Fruit fly (Drosophila melanogaster) whole organism, wandering third instar larva: ENCODE results near the gene CG1637.

Experiments
- Abd-B ChIP-seq: fragments of >200 bp; optimal IDR thresholded peaks from 2 replicates; lab custom pipeline; 2017; ENCODE audit warnings: missing biosample characterization, missing genetic modification characterization
- CG9705 ChIP-seq: fragments of 200-800 bp; sonication (Bioruptor generic); optimal IDR thresholded peaks from 2 replicates; lab custom pipeline; 2018; ENCODE audit warnings: missing biosample characterization, mild to moderate bottlenecking, missing genetic modification characterization
- CrebA ChIP-seq: fragments of 200-800 bp; sonication (Bioruptor generic); optimal IDR thresholded peaks from 2 replicates; lab custom pipeline; 2016; ENCODE audit warnings: missing biosample characterization, mild to moderate bottlenecking, missing genetic modification characterization, borderline replicate concordance
- Dif ChIP-seq: fragments of 200-275, 200-300 bp; sonication (Bioruptor generic); optimal IDR thresholded peaks from 2 replicates; lab custom pipeline; 2018; ENCODE audit warnings: missing biosample characterization, missing genetic modification characterization; ENCODE audit not compliant: partially characterized antibody
- GATAd ChIP-seq: sonication (Bioruptor generic); optimal IDR thresholded peaks from 2 replicates; lab custom pipeline; 2016; ENCODE audit warnings: missing biosample characterization, missing genetic modification characterization
- Hnf4 ChIP-seq: fragments of 200-800 bp; sonication (Bioruptor generic); optimal IDR thresholded peaks from 2 replicates; lab custom pipeline; 2016; ENCODE audit warnings: missing biosample characterization, mild to moderate bottlenecking, missing genetic modification characterization
- Hr78 ChIP-seq: fragments of >200 bp; optimal IDR thresholded peaks from 2 replicates; lab custom pipeline; 2017; ENCODE audit warnings: missing biosample characterization, missing genetic modification characterization
- Hr83 ChIP-seq: fragments of 200-300 bp; sonication (Bioruptor generic); optimal IDR thresholded peaks from 2 replicates; lab custom pipeline; 2016; ENCODE audit warnings: missing biosample characterization, mild to moderate bottlenecking, missing genetic modification characterization, moderate library complexity; ENCODE audit not compliant: poor library complexity, severe bottlenecking
- Jra ChIP-seq: sonication (Bioruptor generic); optimal IDR thresholded peaks from 2 replicates; lab custom pipeline; 2016; ENCODE audit warnings: missing biosample characterization, missing genetic modification characterization
- Mio ChIP-seq: sonication (Bioruptor generic); optimal IDR thresholded peaks from 2 replicates; lab custom pipeline; 2016; ENCODE audit warnings: missing biosample characterization, missing genetic modification characterization
- N ChIP-seq: fragments of >200 bp; optimal IDR thresholded peaks from 2 replicates; lab custom pipeline; 2018; ENCODE audit warnings: missing biosample characterization, missing external identifiers, missing genetic modification characterization
- OdsH ChIP-seq: fragments of 200-800 bp; sonication (Bioruptor generic); optimal IDR thresholded peaks from 2 replicates; lab custom pipeline; 2016; ENCODE audit warnings: missing biosample characterization, mild to moderate bottlenecking, missing genetic modification characterization
- Rel ChIP-seq, 2 experiments: fragments of 200-800 bp; sonication (Bioruptor generic) in 1 of 2; optimal IDR thresholded peaks; 2 replicates in 1 of 2; 3 replicates in 1 of 2; lab custom pipeline; 2016 to 2019; ENCODE audit warnings: mild to moderate bottlenecking in 2 of 2, missing biosample characterization in 2 of 2, missing genetic modification characterization in 2 of 2, moderate library complexity in 1 of 2
- Sp1 ChIP-seq: fragments of 200-800 bp; sonication (Bioruptor generic); optimal IDR thresholded peaks from 3 replicates; lab custom pipeline; 2019; ENCODE audit warnings: missing biosample characterization, mild to moderate bottlenecking, missing genetic modification characterization, moderate library complexity
- Vsx2 ChIP-seq: fragments of 200-300, 225-300 bp; sonication (Bioruptor generic); optimal IDR thresholded peaks from 2 replicates; lab custom pipeline; 2018; ENCODE audit warnings: missing biosample characterization, missing genetic modification characterization; ENCODE audit not compliant: partially characterized antibody
- brk ChIP-seq: fragments of 200-800 bp; sonication (Bioruptor generic); optimal IDR thresholded peaks from 2 replicates; lab custom pipeline; 2016; ENCODE audit warnings: missing biosample characterization, mild to moderate bottlenecking, missing genetic modification characterization
- dl ChIP-seq, 2 experiments: fragments of 175-275, 200-275 bp in 1 of 2; fragments of 200-275 bp in 1 of 2; sonication (Bioruptor generic); optimal IDR thresholded peaks; lab custom pipeline; 2018; ENCODE audit warnings: mild to moderate bottlenecking in 2 of 2, missing biosample characterization in 2 of 2, missing genetic modification characterization in 2 of 2, moderate library complexity in 2 of 2; ENCODE audit not compliant: partially characterized antibody in 2 of 2, insufficient read depth in 1 of 2
- dmrt93B ChIP-seq: fragments of 200-800 bp; sonication (Bioruptor generic); optimal IDR thresholded peaks from 2 replicates; lab custom pipeline; 2018; ENCODE audit warnings: missing biosample characterization, mild to moderate bottlenecking, missing genetic modification characterization
- dsf ChIP-seq: sonication (Bioruptor generic); optimal IDR thresholded peaks from 2 replicates; lab custom pipeline; 2016; ENCODE audit warnings: missing biosample characterization, missing genetic modification characterization, borderline replicate concordance
- ey ChIP-seq: fragments of 200-800 bp; sonication (Bioruptor generic); optimal IDR thresholded peaks from 2 replicates; lab custom pipeline; 2016; ENCODE audit warnings: missing biosample characterization, missing genetic modification characterization
- fru ChIP-seq: fragments of 200-800 bp; sonication (Bioruptor generic); optimal IDR thresholded peaks from 3 replicates; lab custom pipeline; 2016; ENCODE audit warnings: missing biosample characterization, mild to moderate bottlenecking, missing genetic modification characterization
- h ChIP-seq: fragments of 200-800 bp; sonication (Bioruptor generic); optimal IDR thresholded peaks from 3 replicates; lab custom pipeline; 2016; ENCODE audit warnings: missing biosample characterization, mild to moderate bottlenecking, missing genetic modification characterization
- jim ChIP-seq: fragments of 175-275, 200-325 bp; sonication (Bioruptor generic); optimal IDR thresholded peaks from 2 replicates; lab custom pipeline; 2016; ENCODE audit warnings: missing biosample characterization, mild to moderate bottlenecking, missing genetic modification characterization
- pan ChIP-seq: fragments of >200 bp; optimal IDR thresholded peaks from 2 replicates; lab custom pipeline; 2017
- psq ChIP-seq: fragments of 200-800 bp; sonication (Bioruptor generic); optimal IDR thresholded peaks from 3 replicates; lab custom pipeline; 2017; ENCODE audit warnings: missing biosample characterization, mild to moderate bottlenecking, missing genetic modification characterization, moderate library complexity
- rgr ChIP-seq: fragments of 200-800 bp; sonication (Bioruptor generic); optimal IDR thresholded peaks from 3 replicates; lab custom pipeline; 2016; ENCODE audit warnings: missing biosample characterization, mild to moderate bottlenecking, missing genetic modification characterization
- sage ChIP-seq: fragments of 200-800 bp; sonication (Bioruptor generic); optimal IDR thresholded peaks from 2 replicates; lab custom pipeline; 2016; ENCODE audit warnings: missing biosample characterization, mild to moderate bottlenecking, missing genetic modification characterization
- sv ChIP-seq: fragments of 200-800 bp; sonication (Bioruptor generic); optimal IDR thresholded peaks from 3 replicates; lab custom pipeline; 2016; ENCODE audit warnings: missing biosample characterization, missing genetic modification characterization
- tai ChIP-seq: sonication (Bioruptor generic); optimal IDR thresholded peaks from 2 replicates; lab custom pipeline; 2016; ENCODE audit warnings: missing biosample characterization, missing genetic modification characterization
- usp ChIP-seq: fragments of >200 bp; optimal IDR thresholded peaks from 2 replicates; lab custom pipeline; 2017; ENCODE audit warnings: missing biosample characterization, missing genetic modification characterization

The CG1637 gene

dm6 chrX:10883740-10884139 lies 6.0 kb upstream of the CG1637 start:
- TF ChIP-seq Hr83 (GFP tag; lab: Kevin White, UChicago): no peak
- TF ChIP-seq fru (GFP tag; lab: Kevin White, UChicago): no peak
- no peak for TF ChIP-seq sv (GFP tag; lab: Kevin White, UChicago)
- TF ChIP-seq psq: no peak
- no peak for TF ChIP-seq rgr (GFP tag; lab: Kevin White, UChicago)
- no peak for TF ChIP-seq pan (lab: Kevin White, UChicago)

- TF ChIP-seq tai (no peak), Dif (no peak), psq (no peak), Hr78 (GFP tag; lab: Kevin White, UChicago) (no peak), sv (GFP tag; lab: Kevin White, UChicago) (no peak), dl (GFP tag; optimal IDR thresholded peaks at IDR 0.05; lab: Kevin White, UChicago; ENCODE audit: insufficient read depth in 1 of 2, partially characterized antibody in 2 of 2) (no peak), Jra (GFP tag; lab: Kevin White, UChicago) (no peak), Vsx2 (no peak), rgr (GFP tag; lab: Kevin White, UChicago) (no peak), Rel (GFP tag; optimal IDR thresholded peaks at IDR 0.05; lab: Kevin White, UChicago) (no peak), Rel (tag; optimal IDR thresholded peaks at IDR 0.05; lab: Kevin White, UChicago) (peak; percentile 8), h (GFP tag; lab: Kevin White, UChicago) (peak; percentile 13), CG9705 (GFP tag; lab: Kevin White, UChicago) (no peak), CrebA (GFP tag; lab: Kevin White, UChicago) (no peak), ey (GFP tag; lab: Kevin White, UChicago) (no peak), Mio (no peak), OdsH (no peak), GATAd (GFP tag; lab: Kevin White, UChicago) (no peak)
Observed at dm6 chrX:10882786-10883185, 5.1 kb upstream of the CG1637 start.

dm6 chrX:10876451-10876850 lies 1.2 kb downstream of the CG1637 start:
- TF ChIP-seq Rel (GFP tag; optimal IDR thresholded peaks at IDR 0.05; lab: Kevin White, UChicago) (no peak), Rel (tag; optimal IDR thresholded peaks at IDR 0.05; lab: Kevin White, UChicago) (peak; percentile 96), Abd-B (GFP tag; lab: Kevin White, UChicago) (no peak), N (no peak)
- TF ChIP-seq, all 38 proteins: peak for 1

dm6 chrX:10869045-10869444 lies 8.6 kb downstream of the CG1637 start, which contains the start of gene CG2157:
Gene CG2157 (plus strand): TSS chrX:10869284.
- TF ChIP-seq dsf (GFP tag; lab: Kevin White, UChicago) (no peak), N (no peak), Hnf4 (no peak), Rel (GFP tag; optimal IDR thresholded peaks at IDR 0.05; lab: Kevin White, UChicago) (no peak), Rel (tag; optimal IDR thresholded peaks at IDR 0.05; lab: Kevin White, UChicago) (no peak), Hr83 (GFP tag; lab: Kevin White, UChicago) (no peak), jim (GFP tag; lab: Kevin White, UChicago) (no peak), brk (GFP tag; lab: Kevin White, UChicago) (no peak), sage (GFP tag; lab: Kevin White, UChicago) (no peak), dmrt93B (GFP tag; lab: Kevin White, UChicago) (no peak), pan (lab: Kevin White, UChicago) (no peak), GATAd (GFP tag; lab: Kevin White, UChicago) (no peak), CrebA (GFP tag; lab: Kevin White, UChicago) (no peak), usp (GFP tag; lab: Kevin White, UChicago) (no peak), tai (no peak), Vsx2 (no peak), dl (GFP tag; optimal IDR thresholded peaks at IDR 0.05; lab: Kevin White, UChicago; ENCODE audit: insufficient read depth in 1 of 2, partially characterized antibody in 2 of 2) (no peak)

- TF ChIP-seq rgr (GFP tag; lab: Kevin White, UChicago) (no peak), Sp1 (GFP tag; lab: Kevin White, UChicago) (no peak), Mio (no peak), jim (GFP tag; lab: Kevin White, UChicago) (no peak)
- TF ChIP-seq, all 38 proteins: peak for 0
Observed at dm6 chrX:10867692-10868091, 10.0 kb downstream of the CG1637 start.
